Fruit fly (Drosophila melanogaster): ENCODE measurements around the gene grnd.
A peak's percentile ranks its signal among the peaks of the same experiment; 100 is the strongest.

grnd gene

dm6 chr2L:18485211-18485610 is at the start of gene grnd:
Gene grnd (plus strand): TSS chr2L:18485417.
- TF ChIP-seq CG31627 (GFP tag; optimal IDR thresholded peaks at IDR 0.05) (no peak), Eip75B (GFP tag; optimal IDR thresholded peaks at IDR 0.05) (no peak), salr (GFP tag; optimal IDR thresholded peaks at IDR 0.05) (no peak), Sox14 (GFP tag; optimal IDR thresholded peaks at IDR 0.05) (no peak), fkh (GFP tag; optimal IDR thresholded peaks at IDR 0.05) (peak; percentile 84), ss (GFP tag; optimal IDR thresholded peaks at IDR 0.05) (no peak), fd85E (GFP tag; optimal IDR thresholded peaks at IDR 0.05) (no peak), CG1621 (tag; optimal IDR thresholded peaks at IDR 0.05) (peak; percentile 0), fd59A (GFP tag; optimal IDR thresholded peaks at IDR 0.05) (no peak), Eip78C (GFP tag) (no peak), CG8632 (GFP tag; optimal IDR thresholded peaks at IDR 0.05) (no peak), pdm3 (GFP tag; optimal IDR thresholded peaks at IDR 0.05) (no peak), Sox15 (GFP tag; optimal IDR thresholded peaks at IDR 0.05) (no peak), achi (GFP tag; optimal IDR thresholded peaks at IDR 0.05) (no peak), svp (GFP tag) (no peak), lz (GFP tag; optimal IDR thresholded peaks at IDR 0.05) (no peak), CG6854 (GFP tag; optimal IDR thresholded peaks at IDR 0.05) (no peak), CG6163 (GFP tag; IDR thresholded peaks at IDR 0.05) (0 out of 3 replicates have a peak, but pooled peaks have one; percentile 33), Eip93F (GFP tag; optimal IDR thresholded peaks at IDR 0.05) (peak; percentile 17), vri (GFP tag; optimal IDR thresholded peaks at IDR 0.05) (no peak), dac (GFP tag; optimal IDR thresholded peaks at IDR 0.05) (no peak), CG3919 (GFP tag; optimal IDR thresholded peaks at IDR 0.05) (no peak), CG15336 (GFP tag; IDR thresholded peaks at IDR 0.05) (no peak; the same call in 1 of the 2 replicates), Met (GFP tag; optimal IDR thresholded peaks at IDR 0.05) (no peak), CG8319 (GFP tag; optimal IDR thresholded peaks at IDR 0.05) (no peak), OdsH (GFP tag; optimal IDR thresholded peaks at IDR 0.05) (no peak)

- TF ChIP-seq Gug (GFP tag; IDR thresholded peaks at IDR 0.05) (no peak), cyc (GFP tag; optimal IDR thresholded peaks at IDR 0.05) (no peak), Hr38 (GFP tag; optimal IDR thresholded peaks at IDR 0.05) (no peak), fkh (GFP tag; optimal IDR thresholded peaks at IDR 0.05) (no peak), CG9139 (GFP tag; optimal IDR thresholded peaks at IDR 0.05) (no peak), fd59A (GFP tag; optimal IDR thresholded peaks at IDR 0.05) (no peak), CG6808 (GFP tag; optimal IDR thresholded peaks at IDR 0.05) (no peak), CG11902 (GFP tag; optimal IDR thresholded peaks at IDR 0.05) (no peak), ss (GFP tag; optimal IDR thresholded peaks at IDR 0.05) (no peak), Hr39 (GFP tag; optimal IDR thresholded peaks at IDR 0.05) (peak; percentile 39), Eip78C (GFP tag) (peak; percentile 78), Smox (GFP tag; optimal IDR thresholded peaks at IDR 0.05) (no peak), CG3032 (tag; optimal IDR thresholded peaks at IDR 0.05) (no peak), lz (GFP tag; optimal IDR thresholded peaks at IDR 0.05) (no peak), CG6854 (GFP tag; optimal IDR thresholded peaks at IDR 0.05) (no peak), CG8319 (GFP tag; optimal IDR thresholded peaks at IDR 0.05) (no peak), Eip93F (GFP tag; optimal IDR thresholded peaks at IDR 0.05) (no peak), dsx (GFP tag; optimal IDR thresholded peaks at IDR 0.05; ENCODE audit: poor library complexity, severe bottlenecking) (no peak), CG10669 (GFP tag; optimal IDR thresholded peaks at IDR 0.05) (no peak), svp (GFP tag) (no peak), Hr4 (GFP tag; optimal IDR thresholded peaks at IDR 0.05) (peak; percentile 26), CG6792 (GFP tag; optimal IDR thresholded peaks at IDR 0.05) (no peak), achi (GFP tag; optimal IDR thresholded peaks at IDR 0.05) (no peak), Met (GFP tag; optimal IDR thresholded peaks at IDR 0.05) (peak; percentile 9), CG11762 (GFP tag; optimal IDR thresholded peaks at IDR 0.05; ENCODE audit: insufficient read depth) (no peak), CG6163 (GFP tag; IDR thresholded peaks at IDR 0.05) (no peak), CG10631 (GFP tag; optimal IDR thresholded peaks at IDR 0.05) (peak; percentile 22), CG16779 (tag; optimal IDR thresholded peaks at IDR 0.05) (no peak), esn (GFP tag; optimal IDR thresholded peaks at IDR 0.05) (peak; percentile 11), salr (GFP tag; optimal IDR thresholded peaks at IDR 0.05) (no peak), CG31627 (GFP tag; optimal IDR thresholded peaks at IDR 0.05) (peak; percentile 32), CG34406 (GFP tag; optimal IDR thresholded peaks at IDR 0.05) (no peak), vri (GFP tag; optimal IDR thresholded peaks at IDR 0.05) (no peak), acj6 (GFP tag; optimal IDR thresholded peaks at IDR 0.05) (no peak), CG4318 (GFP tag; optimal IDR thresholded peaks at IDR 0.05) (no peak), CG11294 (GFP tag; IDR thresholded peaks at IDR 0.05) (no peak), CG8632 (GFP tag; optimal IDR thresholded peaks at IDR 0.05) (no peak)
Observed at dm6 chr2L:18441220-18441619, 44.0 kb upstream of the grnd start.

Data from whole organism, prepupa.